Worm (Caenorhabditis elegans): ENCODE measurements around the gene fbxa-29.

DNA sequence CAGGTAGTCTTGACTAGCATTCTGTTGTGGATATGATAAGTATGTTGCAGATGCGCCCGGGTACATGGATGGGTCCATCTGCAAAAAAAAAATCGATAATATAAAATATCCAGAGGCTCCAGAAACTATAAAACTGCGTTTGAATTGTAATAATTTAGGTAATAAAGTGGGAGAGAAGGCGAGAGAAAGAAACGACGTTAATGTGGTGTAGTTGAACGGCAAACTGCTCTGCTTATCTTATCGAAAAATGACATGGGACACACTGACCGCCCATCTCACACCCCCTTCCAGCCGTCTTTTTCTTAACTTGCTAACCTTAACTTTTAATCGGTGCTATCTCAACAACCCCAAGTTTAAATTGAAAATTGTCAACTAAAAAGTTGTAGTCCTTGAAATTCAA, 51.5 kb downstream of the fbxa-29 start:
- TF ChIP-seq flt-1 (GFP tag; IDR thresholded peaks at IDR 0.05) (no peak), ref-1 (GFP tag; conservative IDR thresholded peaks at IDR 0.05) (no peak), med-1 (GFP tag; optimal IDR thresholded peaks at IDR 0.05; ENCODE audit: insufficient read depth) (no peak)
